Worm (Caenorhabditis elegans) whole organism, mixed stage, embryonic: ENCODE data around the gene K08H2.10.

Experiments
- M03D4.4 ChIP-seq: sonication (generic microtip); optimal IDR thresholded peaks from 2 replicates; lab custom pipeline; 2017; ENCODE audit warnings: mild to moderate bottlenecking, missing genetic modification characterization, missing compliant biosample characterization
- bed-3 ChIP-seq: fragments of 200-800 bp; sonication (Bioruptor generic); optimal IDR thresholded peaks from 3 replicates; lab custom pipeline; 2018; ENCODE audit warnings: mild to moderate bottlenecking, missing genetic modification characterization, moderate library complexity, missing compliant biosample characterization
- blmp-1 ChIP-seq: fragments of 150-350 bp; optimal IDR thresholded peaks from 2 replicates; lab custom pipeline; 2014; ENCODE audit warnings: missing biosample characterization, missing genetic modification characterization
- ceh-39 ChIP-seq: fragments of 150-350 bp; optimal IDR thresholded peaks from 2 replicates; lab custom pipeline; 2014; ENCODE audit warnings: missing biosample characterization, missing genetic modification characterization
- ceh-43 ChIP-seq: fragments of 200-800 bp; sonication (Bioruptor generic); optimal IDR thresholded peaks from 2 replicates; lab custom pipeline; 2018; ENCODE audit warnings: mild to moderate bottlenecking, missing genetic modification characterization, moderate library complexity, missing compliant biosample characterization
- ceh-83 ChIP-seq: fragments of 200-800 bp; sonication (Bioruptor generic); optimal IDR thresholded peaks from 2 replicates; lab custom pipeline; 2018; ENCODE audit warnings: mild to moderate bottlenecking, missing genetic modification characterization, missing compliant biosample characterization
- ces-1 ChIP-seq: fragments of 150-350 bp; optimal IDR thresholded peaks from 2 replicates; lab custom pipeline; 2014; ENCODE audit warnings: missing biosample characterization, missing genetic modification reagents, missing genetic modification characterization
- cnd-1 ChIP-seq: fragments of 200-800 bp; sonication (Bioruptor generic); optimal IDR thresholded peaks from 2 replicates; lab custom pipeline; 2018; ENCODE audit warnings: mild to moderate bottlenecking, missing genetic modification characterization, missing compliant biosample characterization
- drap-1 ChIP-seq: fragments of 200-800 bp; sonication (Bioruptor generic); optimal IDR thresholded peaks from 3 replicates; lab custom pipeline; 2018; ENCODE audit warnings: mild to moderate bottlenecking, missing genetic modification characterization, missing compliant biosample characterization
- elt-1 ChIP-seq: sonication (generic microtip); optimal IDR thresholded peaks from 2 replicates; lab custom pipeline; 2017; ENCODE audit warnings: missing genetic modification characterization, mild to moderate bottlenecking, missing compliant biosample characterization, antibody characterized with exemption, moderate library complexity, borderline replicate concordance; ENCODE audit not compliant: insufficient read depth
- elt-3 ChIP-seq: fragments of 150-350 bp; optimal IDR thresholded peaks from 2 replicates; lab custom pipeline; 2014; ENCODE audit warnings: missing biosample characterization, missing genetic modification characterization
- flh-1 ChIP-seq: fragments of 200-800 bp; sonication (Bioruptor generic); optimal IDR thresholded peaks from 2 replicates; lab custom pipeline; 2018; ENCODE audit warnings: mild to moderate bottlenecking, missing genetic modification characterization, moderate library complexity, missing compliant biosample characterization
- ham-2 ChIP-seq: fragments of 200-800 bp; sonication (Bioruptor generic); optimal IDR thresholded peaks from 2 replicates; lab custom pipeline; 2018; ENCODE audit warnings: mild to moderate bottlenecking, missing genetic modification characterization, missing compliant biosample characterization
- hlh-1 ChIP-seq: fragments of 150-350 bp; optimal IDR thresholded peaks from 2 replicates; lab custom pipeline; 2014; ENCODE audit warnings: missing biosample characterization, missing genetic modification reagents, missing genetic modification characterization
- lin-13 ChIP-seq: fragments of 150-350 bp; optimal IDR thresholded peaks from 2 replicates; lab custom pipeline; 2014; ENCODE audit warnings: missing biosample characterization, missing genetic modification characterization
- lin-32 ChIP-seq: fragments of 200-800 bp; sonication (Bioruptor generic); optimal IDR thresholded peaks from 2 replicates; lab custom pipeline; 2018; ENCODE audit warnings: mild to moderate bottlenecking, missing genetic modification characterization, missing compliant biosample characterization
- lsy-2 ChIP-seq: fragments of 150-350 bp; optimal IDR thresholded peaks from 2 replicates; lab custom pipeline; 2014; ENCODE audit warnings: missing biosample characterization, missing genetic modification characterization
- mab-5 ChIP-seq: fragments of 150-350 bp; optimal IDR thresholded peaks from 2 replicates; lab custom pipeline; 2014; ENCODE audit warnings: missing biosample characterization, missing genetic modification characterization
- mep-1 ChIP-seq: fragments of 150-350 bp; optimal IDR thresholded peaks from 2 replicates; lab custom pipeline; 2017; ENCODE audit warnings: missing biosample characterization, missing genetic modification reagents, missing genetic modification characterization, inconsistent platforms
- mls-2 ChIP-seq: sonication (generic microtip); optimal IDR thresholded peaks from 2 replicates; lab custom pipeline; 2016; ENCODE audit warnings: mild to moderate bottlenecking, missing genetic modification characterization, moderate library complexity, missing compliant biosample characterization
- nhr-12 ChIP-seq: fragments of 150-350 bp; optimal IDR thresholded peaks from 2 replicates; lab custom pipeline; 2014; ENCODE audit warnings: missing biosample characterization, missing genetic modification characterization
- nhr-2 ChIP-seq: fragments of 150-350 bp; optimal IDR thresholded peaks from 2 replicates; lab custom pipeline; 2014; ENCODE audit warnings: missing biosample characterization, missing genetic modification characterization
- nhr-237 ChIP-seq: fragments of 150-350 bp; optimal IDR thresholded peaks from 2 replicates; lab custom pipeline; 2014; ENCODE audit warnings: missing biosample characterization, missing genetic modification characterization
- nhr-28 ChIP-seq: fragments of 150-350 bp; optimal IDR thresholded peaks from 2 replicates; lab custom pipeline; 2014; ENCODE audit warnings: missing biosample characterization, missing genetic modification characterization
- nhr-76 ChIP-seq: sonication (generic microtip); optimal IDR thresholded peaks from 2 replicates; lab custom pipeline; 2017; ENCODE audit warnings: missing biosample characterization, missing genetic modification characterization
- pha-4 ChIP-seq: fragments of 150-350 bp; optimal IDR thresholded peaks from 2 replicates; lab custom pipeline; 2018; ENCODE audit warnings: missing biosample characterization, missing genetic modification reagents, missing genetic modification characterization
- sem-2 ChIP-seq: fragments of 200-800 bp; sonication (Bioruptor generic); optimal IDR thresholded peaks from 2 replicates; lab custom pipeline; 2018; ENCODE audit warnings: mild to moderate bottlenecking, missing genetic modification characterization, missing compliant biosample characterization
- snpc-4 ChIP-seq: fragments of 150-350 bp; optimal IDR thresholded peaks from 2 replicates; lab custom pipeline; 2014; ENCODE audit warnings: missing biosample characterization, missing genetic modification characterization
- sptf-1 ChIP-seq: sonication (generic microtip); optimal IDR thresholded peaks from 2 replicates; lab custom pipeline; 2017; ENCODE audit warnings: mild to moderate bottlenecking, missing genetic modification characterization, moderate library complexity, missing compliant biosample characterization
- tbx-8 ChIP-seq: fragments of 200-800 bp; sonication (Bioruptor generic); optimal IDR thresholded peaks from 2 replicates; lab custom pipeline; 2018; ENCODE audit warnings: mild to moderate bottlenecking, missing genetic modification characterization, moderate library complexity, missing compliant biosample characterization
- unc-120 ChIP-seq: sonication (generic microtip); optimal IDR thresholded peaks from 2 replicates; lab custom pipeline; 2017; ENCODE audit warnings: missing genetic modification characterization, missing compliant biosample characterization; ENCODE audit not compliant: poor library complexity, severe bottlenecking
- unc-39 ChIP-seq: fragments of 150-350 bp; optimal IDR thresholded peaks from 2 replicates; lab custom pipeline; 2014; ENCODE audit warnings: missing biosample characterization, missing genetic modification characterization
- unc-62 ChIP-seq: fragments of 150-350 bp; optimal IDR thresholded peaks from 2 replicates; lab custom pipeline; 2014; ENCODE audit warnings: missing biosample characterization, missing genetic modification reagents, missing genetic modification characterization
- zip-8 ChIP-seq: fragments of 150-350 bp; optimal IDR thresholded peaks from 2 replicates; lab custom pipeline; 2014; ENCODE audit warnings: missing biosample characterization, missing genetic modification characterization
- ztf-11 ChIP-seq: fragments of 150-350 bp; optimal IDR thresholded peaks from 2 replicates; lab custom pipeline; 2014; ENCODE audit warnings: missing biosample characterization, missing genetic modification characterization

Gene K08H2.10

DNA sequence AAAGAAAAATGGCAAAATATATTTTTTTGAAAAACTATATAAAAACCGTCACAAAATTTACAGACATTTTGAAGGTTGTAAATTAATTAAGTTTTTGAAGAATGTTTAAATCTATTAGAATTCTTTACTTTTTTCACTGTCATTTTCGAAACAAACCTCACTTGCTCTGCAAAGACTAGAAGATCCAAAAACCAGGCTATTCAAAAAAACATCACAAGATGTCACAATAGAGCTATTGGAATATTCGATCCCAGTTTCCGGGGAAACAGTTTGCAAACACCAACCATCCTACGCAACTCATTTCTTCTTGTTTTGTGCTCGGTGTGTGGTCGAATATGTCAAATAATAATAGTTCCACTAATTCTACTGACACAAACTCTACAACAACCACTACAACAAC lies 40.8 kb upstream of the K08H2.10 start, which contains the start of gene R12H7.4:
R12H7.4 (plus strand) TSS at position 301 of the 400 bp plus-strand sequence.
- TF ChIP-seq blmp-1 (no peak), nhr-2 (tag; lab: Kevin White, UChicago) (no peak), unc-120 (no peak), mls-2 (tag; lab: Kevin White, UChicago) (no peak), lsy-2 (tag; lab: Kevin White, UChicago) (no peak), mep-1 (no peak), nhr-76 (tag; lab: Kevin White, UChicago) (no peak), tbx-8 (no peak), nhr-12 (tag; lab: Kevin White, UChicago) (no peak), zip-8 (no peak), lin-13 (tag; lab: Kevin White, UChicago) (no peak), mab-5 (tag; lab: Kevin White, UChicago) (no peak), bed-3 (GFP tag; lab: Kevin White, UChicago) (no peak)
- TF ChIP-seq, all 35 proteins: peak for 0

DNA sequence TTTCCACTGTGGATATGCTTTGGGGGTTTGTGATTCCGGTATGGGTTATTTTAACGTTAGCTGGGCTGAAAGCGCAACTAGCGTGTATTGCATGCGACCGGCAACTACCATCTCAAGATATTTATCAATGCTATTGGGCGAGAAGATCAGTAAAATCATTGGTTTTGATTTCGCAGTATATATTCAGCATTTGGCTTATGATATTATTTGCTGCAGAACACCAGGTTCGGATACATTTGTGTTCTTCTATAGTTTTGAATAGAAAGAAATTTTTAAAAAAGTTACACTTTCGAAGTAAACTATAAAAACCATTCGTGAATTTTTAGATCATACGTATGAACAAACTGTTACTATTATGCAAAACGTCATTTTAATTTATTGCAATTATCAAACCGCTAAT lies 39.7 kb upstream of the K08H2.10 start:
- TF ChIP-seq sem-2: no peak
- no peak for TF ChIP-seq zip-8
- TF ChIP-seq lsy-2 (tag; lab: Kevin White, UChicago): no peak
- TF ChIP-seq drap-1: no peak
- no peak for TF ChIP-seq flh-1
- TF ChIP-seq unc-120: no peak

DNA sequence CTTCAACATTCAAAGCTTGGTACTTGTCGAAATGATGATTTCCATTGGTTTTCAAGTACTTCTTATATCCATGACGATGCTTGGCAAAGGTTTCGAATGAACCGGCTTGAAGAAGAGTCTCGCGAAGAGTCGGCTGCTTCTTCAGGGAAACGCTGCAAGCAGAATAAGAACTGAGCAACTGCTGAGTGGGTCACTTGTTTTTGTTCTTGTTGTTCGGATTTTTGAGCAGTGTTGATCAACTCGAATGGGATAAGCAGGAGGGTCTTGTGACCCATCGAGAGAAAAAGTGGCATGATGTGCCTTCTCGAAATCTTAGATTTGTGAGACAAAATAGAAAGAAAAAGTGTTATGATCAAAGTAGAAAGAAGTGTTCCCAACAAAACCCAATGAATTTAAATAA lies 37.0 kb upstream of the K08H2.10 start:
- TF ChIP-seq elt-3 (tag; lab: Kevin White, UChicago) (no peak), hlh-1 (tag; lab: Kevin White, UChicago) (peak; percentile 4), pha-4 (tag; lab: Kevin White, UChicago) (no peak), unc-62 (GFP tag; lab: Kevin White, UChicago) (no peak), mab-5 (tag; lab: Kevin White, UChicago) (no peak), ham-2 (GFP tag; lab: Kevin White, UChicago) (no peak)

DNA sequence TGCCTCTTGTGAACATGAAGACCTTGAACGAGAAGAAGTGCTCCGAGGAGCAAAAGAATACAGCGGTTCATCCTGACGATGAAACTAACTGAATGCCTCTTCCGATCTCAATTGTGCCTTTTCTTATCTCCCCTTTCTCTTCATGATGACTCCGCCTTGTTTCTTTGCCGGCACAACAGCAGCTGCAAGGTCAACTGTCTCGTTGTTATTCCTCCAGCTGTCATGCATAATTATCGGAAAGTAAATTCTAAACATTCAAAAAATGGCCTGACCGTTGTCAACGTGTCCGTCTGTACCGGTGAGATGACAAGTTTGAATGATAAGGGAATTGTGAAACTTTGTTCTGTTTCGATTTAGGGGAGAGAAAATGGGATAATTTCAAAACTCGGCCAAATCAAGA lies 36.2 kb upstream of the K08H2.10 start, which contains the start of gene asp-4:
asp-4 (minus strand) TSS at position 106 of the 400 bp plus-strand sequence.
- TF ChIP-seq nhr-28 (tag; lab: Kevin White, UChicago) (no peak), ceh-43 (GFP tag; lab: Kevin White, UChicago) (no peak), unc-39 (no peak), ceh-39 (no peak), mls-2 (tag; lab: Kevin White, UChicago) (no peak), M03D4.4 (tag; lab: Kevin White, UChicago) (no peak), snpc-4 (tag; lab: Kevin White, UChicago) (no peak), ceh-83 (no peak), flh-1 (no peak), nhr-2 (tag; lab: Kevin White, UChicago) (peak; percentile 14), tbx-8 (no peak), sem-2 (no peak), elt-3 (tag; lab: Kevin White, UChicago) (no peak), ces-1 (GFP tag; lab: Kevin White, UChicago) (no peak), elt-1 (tag; lab: Kevin White, UChicago) (no peak), lin-13 (tag; lab: Kevin White, UChicago) (no peak), pha-4 (tag; lab: Kevin White, UChicago) (no peak), lsy-2 (tag; lab: Kevin White, UChicago) (no peak), bed-3 (GFP tag; lab: Kevin White, UChicago) (no peak), nhr-237 (no peak), mab-5 (tag; lab: Kevin White, UChicago) (no peak), ham-2 (GFP tag; lab: Kevin White, UChicago) (no peak), unc-120 (no peak), nhr-12 (tag; lab: Kevin White, UChicago) (no peak), ztf-11 (tag; lab: Kevin White, UChicago) (no peak), mep-1 (peak; percentile 37), unc-62 (GFP tag; lab: Kevin White, UChicago) (no peak), lin-32 (GFP tag; lab: Kevin White, UChicago) (peak; percentile 80), nhr-76 (tag; lab: Kevin White, UChicago) (no peak), sptf-1 (tag; lab: Kevin White, UChicago) (no peak), cnd-1 (tag; lab: Kevin White, UChicago) (peak; percentile 84), hlh-1 (tag; lab: Kevin White, UChicago) (peak; percentile 51), drap-1 (no peak), blmp-1 (no peak), zip-8 (no peak)
